Worm (Caenorhabditis elegans) whole organism, L3 larva: ENCODE results near the gene str-20.

Experiments used
- R02D3.7 ChIP-seq: fragments of 150-350 bp; optimal IDR thresholded peaks from 2 replicates; lab custom pipeline; 2014; ENCODE audit warnings: missing biosample characterization, missing genetic modification characterization
- ZK546.5 ChIP-seq: sonication (generic microtip); optimal IDR thresholded peaks from 2 replicates; lab custom pipeline; 2017; ENCODE audit warnings: missing biosample characterization, missing genetic modification characterization
- aly-2 ChIP-seq: fragments of 150-350 bp; optimal IDR thresholded peaks from 2 replicates; lab custom pipeline; 2014; ENCODE audit warnings: missing biosample characterization, missing genetic modification characterization
- ama-1 ChIP-seq: fragments of 150-350 bp; optimal IDR thresholded peaks from 2 replicates; lab custom pipeline; 2018
- ceh-16 ChIP-seq: sonication (generic microtip); optimal IDR thresholded peaks from 2 replicates; lab custom pipeline; 2017; ENCODE audit warnings: missing biosample characterization, missing genetic modification characterization
- ceh-28 ChIP-seq: fragments of 150-350 bp; optimal IDR thresholded peaks from 2 replicates; lab custom pipeline; 2014; ENCODE audit warnings: missing biosample characterization, missing genetic modification reagents, missing genetic modification characterization
- ceh-82 ChIP-seq: fragments of 150-350 bp; optimal IDR thresholded peaks from 2 replicates; lab custom pipeline; 2014; ENCODE audit warnings: missing biosample characterization, missing genetic modification characterization
- ceh-9 ChIP-seq: sonication (generic microtip); optimal IDR thresholded peaks from 2 replicates; lab custom pipeline; 2018; ENCODE audit warnings: missing biosample characterization, missing genetic modification characterization
- daf-12 ChIP-seq: fragments of 150-350 bp; optimal IDR thresholded peaks from 2 replicates; lab custom pipeline; 2014; ENCODE audit warnings: missing biosample characterization, missing genetic modification reagents, missing genetic modification characterization
- egl-27 ChIP-seq: sonication (generic microtip); optimal IDR thresholded peaks from 4 replicates; lab custom pipeline; 2017; ENCODE audit warnings: missing biosample characterization, missing genetic modification reagents, missing genetic modification characterization
- egl-5 ChIP-seq: fragments of 150-350 bp; optimal IDR thresholded peaks from 2 replicates; lab custom pipeline; 2017; ENCODE audit warnings: missing biosample characterization, missing genetic modification reagents, missing genetic modification characterization, inconsistent platforms
- elt-1 ChIP-seq: fragments of 150-350 bp; optimal IDR thresholded peaks from 2 replicates; lab custom pipeline; 2014; ENCODE audit warnings: missing biosample characterization, missing genetic modification characterization
- elt-2 ChIP-seq: sonication (generic microtip); optimal IDR thresholded peaks from 2 replicates; lab custom pipeline; 2016; ENCODE audit warnings: missing genetic modification reagents, mild to moderate bottlenecking, missing genetic modification characterization, missing compliant biosample characterization
- elt-3 ChIP-seq, 3 experiments: fragments of 150-350 bp in 1 of 3; sonication (generic microtip) in 2 of 3; optimal IDR thresholded peaks; 2 replicates in 2 of 3; 4 replicates in 1 of 3; lab custom pipeline; 2014 to 2017; ENCODE audit warnings: missing biosample characterization in 3 of 3, missing genetic modification characterization in 3 of 3
- eor-1 ChIP-seq, 2 experiments: fragments of 150-350 bp; optimal IDR thresholded peaks; 2 replicates each; lab custom pipeline; 2014 to 2018; ENCODE audit warnings: missing biosample characterization in 2 of 2, missing genetic modification characterization in 2 of 2
- fkh-10 ChIP-seq: sonication (generic microtip); optimal IDR thresholded peaks from 2 replicates; lab custom pipeline; 2017; ENCODE audit warnings: missing biosample characterization, missing genetic modification reagents, missing genetic modification characterization
- fkh-2 ChIP-seq: fragments of 150-350 bp; optimal IDR thresholded peaks from 2 replicates; lab custom pipeline; 2014; ENCODE audit warnings: missing biosample characterization, missing genetic modification reagents, missing genetic modification characterization
- fos-1 ChIP-seq: fragments of 150-350 bp; optimal IDR thresholded peaks from 2 replicates; lab custom pipeline; 2014; ENCODE audit warnings: missing biosample characterization, missing genetic modification characterization
- hmg-11 ChIP-seq: sonication (generic microtip); optimal IDR thresholded peaks from 2 replicates; lab custom pipeline; 2016; ENCODE audit warnings: missing genetic modification characterization, missing compliant biosample characterization
- jun-1 ChIP-seq: fragments of 150-350 bp; optimal IDR thresholded peaks from 2 replicates; lab custom pipeline; 2014; ENCODE audit warnings: missing biosample characterization, missing genetic modification reagents, missing genetic modification characterization
- lin-15B ChIP-seq: fragments of 150-350 bp; optimal IDR thresholded peaks from 2 replicates; lab custom pipeline; 2014; ENCODE audit warnings: missing biosample characterization, missing genetic modification characterization
- lin-39 ChIP-seq: fragments of 150-350 bp; optimal IDR thresholded peaks from 2 replicates; lab custom pipeline; 2018; ENCODE audit warnings: missing biosample characterization, missing genetic modification reagents, missing genetic modification characterization
- lsy-12 ChIP-seq: sonication (generic microtip); optimal IDR thresholded peaks from 2 replicates; lab custom pipeline; 2016; ENCODE audit warnings: mild to moderate bottlenecking, missing genetic modification characterization, missing compliant biosample characterization
- mdl-1 ChIP-seq: fragments of 150-350 bp; optimal IDR thresholded peaks from 2 replicates; lab custom pipeline; 2014; ENCODE audit warnings: missing biosample characterization, missing genetic modification characterization
- mml-1 ChIP-seq: fragments of 150-350 bp; sonication (generic microtip); optimal IDR thresholded peaks from 3 replicates; lab custom pipeline; 2014; ENCODE audit warnings: missing biosample characterization, missing genetic modification characterization
- nfya-1 ChIP-seq: sonication (generic microtip); optimal IDR thresholded peaks from 2 replicates; lab custom pipeline; 2017; ENCODE audit warnings: missing genetic modification characterization, mild to moderate bottlenecking, missing compliant biosample characterization, antibody characterized with exemption, moderate library complexity; ENCODE audit not compliant: insufficient read depth
- nhr-11 ChIP-seq: fragments of 150-350 bp; optimal IDR thresholded peaks from 2 replicates; lab custom pipeline; 2014; ENCODE audit warnings: missing biosample characterization, missing genetic modification characterization
- nhr-12 ChIP-seq: fragments of 150-350 bp; optimal IDR thresholded peaks from 2 replicates; lab custom pipeline; 2014; ENCODE audit warnings: missing biosample characterization, missing genetic modification characterization
- nhr-23 ChIP-seq: fragments of 150-350 bp; optimal IDR thresholded peaks from 2 replicates; lab custom pipeline; 2014; ENCODE audit warnings: missing biosample characterization, missing genetic modification reagents, missing genetic modification characterization
- nhr-237 ChIP-seq: fragments of 150-350 bp; optimal IDR thresholded peaks from 2 replicates; lab custom pipeline; 2014; ENCODE audit warnings: missing biosample characterization, missing genetic modification characterization
- nhr-25 ChIP-seq: sonication (generic microtip); optimal IDR thresholded peaks from 2 replicates; lab custom pipeline; 2017; ENCODE audit warnings: missing biosample characterization, missing genetic modification characterization
- nhr-28 ChIP-seq: fragments of 150-350 bp; optimal IDR thresholded peaks from 2 replicates; lab custom pipeline; 2014; ENCODE audit warnings: missing biosample characterization, missing genetic modification characterization
- nhr-43 ChIP-seq: sonication (generic microtip); optimal IDR thresholded peaks from 2 replicates; lab custom pipeline; 2016; ENCODE audit warnings: mild to moderate bottlenecking, missing genetic modification characterization, missing compliant biosample characterization; ENCODE audit not compliant: poor library complexity, severe bottlenecking
- nhr-67 ChIP-seq: fragments of 150-350 bp; optimal IDR thresholded peaks from 2 replicates; lab custom pipeline; 2014; ENCODE audit warnings: missing biosample characterization, missing genetic modification characterization
- nhr-76 ChIP-seq: fragments of 150-350 bp; sonication (generic microtip); optimal IDR thresholded peaks from 5 replicates; lab custom pipeline; 2014; ENCODE audit warnings: missing biosample characterization, missing genetic modification characterization
- nhr-77 ChIP-seq: fragments of 150-350 bp; optimal IDR thresholded peaks from 2 replicates; lab custom pipeline; 2014; ENCODE audit warnings: missing biosample characterization, missing genetic modification characterization
- pha-4 ChIP-seq: fragments of 150-350 bp; optimal IDR thresholded peaks from 2 replicates; lab custom pipeline; 2014; ENCODE audit warnings: missing biosample characterization, missing genetic modification reagents, missing genetic modification characterization
- pqm-1 ChIP-seq: fragments of 150-350 bp; optimal IDR thresholded peaks from 2 replicates; lab custom pipeline; 2017; ENCODE audit warnings: missing biosample characterization, missing genetic modification characterization, inconsistent platforms
- sea-2 ChIP-seq: fragments of 150-350 bp; sonication (generic microtip); optimal IDR thresholded peaks from 4 replicates; lab custom pipeline; 2014; ENCODE audit warnings: missing biosample characterization, missing genetic modification reagents, missing genetic modification characterization
- skn-1 ChIP-seq: fragments of 150-350 bp; optimal IDR thresholded peaks from 2 replicates; lab custom pipeline; 2014; ENCODE audit warnings: missing biosample characterization, missing genetic modification characterization
- snpc-4 ChIP-seq: fragments of 150-350 bp; optimal IDR thresholded peaks from 2 replicates; lab custom pipeline; 2014; ENCODE audit warnings: missing biosample characterization, missing genetic modification characterization
- tbx-2 ChIP-seq: sonication (generic microtip); optimal IDR thresholded peaks from 2 replicates; lab custom pipeline; 2016; ENCODE audit warnings: mild to moderate bottlenecking, missing genetic modification characterization, missing compliant biosample characterization
- unc-39 ChIP-seq: sonication (generic microtip); optimal IDR thresholded peaks from 4 replicates; lab custom pipeline; 2017; ENCODE audit warnings: missing biosample characterization, missing genetic modification characterization
- unc-62 ChIP-seq: fragments of 150-350 bp; sonication (generic microtip); optimal IDR thresholded peaks from 4 replicates; lab custom pipeline; 2014; ENCODE audit warnings: missing biosample characterization, missing genetic modification reagents, missing genetic modification characterization
- zag-1 ChIP-seq: fragments of 150-350 bp; optimal IDR thresholded peaks from 2 replicates; lab custom pipeline; 2014; ENCODE audit warnings: missing biosample characterization, missing genetic modification characterization
- ztf-11 ChIP-seq: fragments of 150-350 bp; optimal IDR thresholded peaks from 2 replicates; lab custom pipeline; 2014; ENCODE audit warnings: missing biosample characterization, missing genetic modification characterization
- ztf-4 ChIP-seq: fragments of 150-350 bp; optimal IDR thresholded peaks from 2 replicates; lab custom pipeline; 2014; ENCODE audit warnings: missing biosample characterization, missing genetic modification characterization

The str-20 gene

DNA sequence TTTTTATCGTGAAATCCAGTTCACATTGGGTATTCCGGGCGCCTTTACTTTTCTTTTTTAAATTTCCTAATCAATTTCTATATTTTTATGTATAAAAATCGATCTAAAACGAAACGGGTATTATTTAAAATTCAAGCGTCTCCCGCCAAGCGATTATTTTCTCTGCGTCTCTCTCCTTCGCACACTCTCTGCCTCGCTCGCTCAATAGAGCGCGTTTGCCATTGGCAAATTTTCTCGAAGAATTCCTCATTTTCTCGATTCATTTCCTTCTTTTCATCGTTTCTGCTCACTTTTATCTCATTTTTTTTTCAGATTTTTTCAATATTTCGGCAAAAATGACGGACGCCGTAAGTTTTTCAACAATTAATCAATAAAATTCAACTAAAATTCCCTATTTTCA is 17.0 kb downstream of the str-20 start, which contains the start of gene sti-1:
Gene sti-1 (plus strand): TSS at position 263 of the 400 bp plus-strand sequence.
- TF ChIP-seq nhr-23, result peak; percentile 90
- peak; percentile 64 for TF ChIP-seq hmg-11 (tag; lab: Kevin White, UChicago)
- no peak for TF ChIP-seq aly-2 (tag; lab: Kevin White, UChicago)
- no peak for TF ChIP-seq fkh-2
- TF ChIP-seq pha-4 (tag; lab: Kevin White, UChicago), result peak; percentile 89
- no peak for TF ChIP-seq mml-1 (tag; lab: Kevin White, UChicago)
- peak; percentile 72 for TF ChIP-seq ceh-28 (tag; lab: Kevin White, UChicago)
- TF ChIP-seq ceh-82, result peak; percentile 20
- TF ChIP-seq daf-12 (tag; lab: Kevin White, UChicago), result no peak
- peak; percentile 20 for TF ChIP-seq nhr-76
- TF ChIP-seq nhr-28 (tag; lab: Kevin White, UChicago), result peak; percentile 1
- peak; percentile 4 for TF ChIP-seq ama-1 (lab: Kevin White, UChicago)
- peak; percentile 94 for TF ChIP-seq egl-5 (tag; lab: Kevin White, UChicago)
- peak; percentile 92 for TF ChIP-seq nfya-1 (tag; lab: Kevin White, UChicago)
- TF ChIP-seq fos-1 (tag; lab: Kevin White, UChicago), result no peak
- peak; percentile 63 for TF ChIP-seq pqm-1 (tag; lab: Kevin White, UChicago)
- TF ChIP-seq unc-39 (tag; lab: Kevin White, UChicago), result no peak
- TF ChIP-seq elt-2 (tag; lab: Kevin White, UChicago), result peak; percentile 42
- TF ChIP-seq snpc-4 (tag; lab: Kevin White, UChicago), result peak; percentile 73
- TF ChIP-seq mdl-1 (tag; lab: Kevin White, UChicago), result no peak
- no peak for TF ChIP-seq nhr-237 (tag; lab: Kevin White, UChicago)
- TF ChIP-seq R02D3.7 (tag; lab: Kevin White, UChicago), result peak; percentile 70
- TF ChIP-seq fkh-10 (GFP tag; lab: Kevin White, UChicago), result no peak
- no peak for TF ChIP-seq ztf-4 (tag; lab: Kevin White, UChicago)
- TF ChIP-seq ceh-9 (tag; lab: Kevin White, UChicago), result no peak
- no peak for TF ChIP-seq ztf-11 (tag; lab: Kevin White, UChicago)
- TF ChIP-seq sea-2 (GFP tag; lab: Kevin White, UChicago), result no peak
- TF ChIP-seq nhr-67 (tag; lab: Kevin White, UChicago), result no peak
- peak; percentile 35 for TF ChIP-seq skn-1 (tag; lab: Kevin White, UChicago)
- no peak for TF ChIP-seq zag-1
- no peak for TF ChIP-seq elt-3 (tag; optimal IDR thresholded peaks at IDR 0.05; lab: Kevin White, UChicago)
- TF ChIP-seq ZK546.5 (tag; lab: Kevin White, UChicago), result no peak
- TF ChIP-seq nhr-11 (tag; lab: Kevin White, UChicago), result no peak
- TF ChIP-seq lin-39 (tag; lab: Kevin White, UChicago), result peak; percentile 83
- peak; percentile 85 for TF ChIP-seq lin-15B (tag; lab: Kevin White, UChicago)
- peak; percentile 45 for TF ChIP-seq lsy-12 (tag; lab: Kevin White, UChicago)
- no peak for TF ChIP-seq tbx-2 (tag; lab: Kevin White, UChicago)
- TF ChIP-seq nhr-25, result peak; percentile 73
- no peak for TF ChIP-seq egl-27 (tag; lab: Kevin White, UChicago)
- TF ChIP-seq jun-1, result peak; percentile 65
- TF ChIP-seq nhr-12 (tag; lab: Kevin White, UChicago), result no peak
- TF ChIP-seq nhr-77, result peak; percentile 76
- TF ChIP-seq unc-62 (GFP tag; lab: Kevin White, UChicago), result no peak
- no peak for TF ChIP-seq ceh-16
- peak in 1 of 2 experiments; percentile 8 for TF ChIP-seq eor-1 (tag; optimal IDR thresholded peaks at IDR 0.05; lab: Kevin White, UChicago)
- TF ChIP-seq nhr-43, result peak; percentile 68
- TF ChIP-seq elt-1, result no peak
